Worm (Caenorhabditis elegans): ENCODE data around the gene str-113.

Gene str-113

ce11 chrV:3711544-3711943 lies 44.8 kb upstream of the str-113 start:
- no peak for TF ChIP-seq Y53G8AR.9 (GFP tag; conservative IDR thresholded peaks at IDR 0.05)
- TF ChIP-seq akir-1 (GFP tag; optimal IDR thresholded peaks at IDR 0.05) = peak; percentile 5

- peak; percentile 29; the same call in 1 of the 2 replicates for TF ChIP-seq nfyb-1 (GFP tag; IDR thresholded peaks at IDR 0.05)
Measured at ce11 chrV:3707560-3707959, 40.8 kb upstream of the str-113 start.

DNA sequence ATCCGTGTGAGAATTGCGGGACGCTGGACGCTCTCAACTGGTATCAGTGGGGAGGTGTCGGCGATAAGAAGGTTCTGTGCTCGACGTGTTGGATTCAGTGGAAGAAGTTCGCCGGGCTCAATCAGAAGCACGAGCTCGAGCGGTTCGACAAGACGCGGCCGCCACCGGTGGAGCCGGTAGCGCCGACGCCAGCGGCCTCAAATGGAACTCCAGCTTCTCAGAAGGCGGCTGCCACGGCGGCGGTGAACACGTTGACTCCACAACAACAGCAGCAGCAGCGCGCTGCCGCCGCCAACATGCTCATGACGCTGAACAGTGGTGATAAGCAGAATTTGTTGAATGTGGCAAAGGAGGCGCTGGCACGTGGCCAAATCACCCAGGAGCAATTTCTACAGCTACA lies 40.1 kb upstream of the str-113 start:
- TF ChIP-seq nhr-120 (GFP tag; IDR thresholded peaks at IDR 0.05) (no peak), C17E4.6 (GFP tag; IDR thresholded peaks at IDR 0.05) (no peak), Y95B8A.8 (GFP tag; IDR thresholded peaks at IDR 0.05) (no peak), cebp-2 (GFP tag; IDR thresholded peaks at IDR 0.05) (no peak), akir-1 (GFP tag; optimal IDR thresholded peaks at IDR 0.05) (peak; percentile 6), attf-6 (GFP tag; IDR thresholded peaks at IDR 0.05) (no peak), zfh-2 (GFP tag; conservative IDR thresholded peaks at IDR 0.05) (peak; percentile 75), fkh-3 (tag; optimal IDR thresholded peaks at IDR 0.05) (no peak), egrh-3 (GFP tag; IDR thresholded peaks at IDR 0.05) (peak; percentile 87; the same call in 1 of the 2 replicates), ets-4 (GFP tag; optimal IDR thresholded peaks at IDR 0.05) (no peak), nfyb-1 (GFP tag; IDR thresholded peaks at IDR 0.05) (no peak), hmg-1.2 (GFP tag; IDR thresholded peaks at IDR 0.05) (no peak), snpc-3.4 (tag; optimal IDR thresholded peaks at IDR 0.05) (no peak), nfya-1 (tag; optimal IDR thresholded peaks at IDR 0.05; ENCODE audit: borderline replicate concordance, insufficient read depth) (no peak), cebp-1 (GFP tag; IDR thresholded peaks at IDR 0.05) (no peak), cebp-1 (tag; optimal IDR thresholded peaks at IDR 0.05) (no peak), F57A8.1 (GFP tag; optimal IDR thresholded peaks at IDR 0.05) (no peak), sptf-2 (GFP tag; optimal IDR thresholded peaks at IDR 0.05) (no peak), F57C9.4 (tag; optimal IDR thresholded peaks at IDR 0.05) (no peak)

- TF ChIP-seq hrde-1 (tag; optimal IDR thresholded peaks at IDR 0.05; ENCODE audit: borderline replicate concordance) (no peak), mel-28 (tag; optimal IDR thresholded peaks at IDR 0.05; ENCODE audit: borderline replicate concordance) (no peak), egrh-3 (GFP tag; IDR thresholded peaks at IDR 0.05) (peak; percentile 64; the same call in 1 of the 2 replicates), repo-1 (tag; optimal IDR thresholded peaks at IDR 0.05) (no peak), nfyb-1 (GFP tag; IDR thresholded peaks at IDR 0.05) (0 out of 2 replicates have a peak, but pooled peaks have one; percentile 27), zfh-2 (GFP tag; conservative IDR thresholded peaks at IDR 0.05) (0 out of 2 replicates have a peak, but pooled peaks have one; percentile 10), Y67H2A.10 (GFP tag; conservative IDR thresholded peaks at IDR 0.05) (no peak)
Measured at ce11 chrV:3706167-3706566, 39.4 kb upstream of the str-113 start.

DNA sequence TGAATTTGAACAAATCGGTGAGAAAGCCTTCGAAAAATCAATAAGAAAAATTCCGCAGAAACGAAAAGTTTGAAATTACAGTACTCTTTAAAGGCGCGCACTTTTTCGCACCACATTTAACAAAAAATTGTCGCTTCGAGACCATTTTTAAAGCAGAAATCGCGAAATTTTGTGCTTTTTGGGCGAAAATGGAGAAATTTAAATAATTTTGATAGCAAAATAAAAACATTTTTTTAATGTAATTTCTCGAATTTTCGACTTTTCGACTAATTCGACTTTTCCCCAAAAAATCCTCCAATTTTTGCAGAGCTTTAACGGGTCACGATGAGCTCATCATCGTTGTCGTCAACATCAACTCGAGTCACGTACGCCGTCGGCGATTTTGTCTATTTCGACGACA lies 37.9 kb upstream of the str-113 start, which contains the start of gene lin-40:
Gene lin-40, plus strand, starts transcription at position 301 of the 400 bp plus-strand sequence.
- TF ChIP-seq C06A6.2 (GFP tag; conservative IDR thresholded peaks at IDR 0.05) (no peak), lsy-27 (tag; optimal IDR thresholded peaks at IDR 0.05; ENCODE audit: borderline replicate concordance, insufficient read depth) (no peak), nhr-120 (GFP tag; IDR thresholded peaks at IDR 0.05) (no peak), ztf-18 (tag; optimal IDR thresholded peaks at IDR 0.05) (no peak), snpc-3.4 (tag; optimal IDR thresholded peaks at IDR 0.05) (no peak), snpc-4 (GFP tag; optimal IDR thresholded peaks at IDR 0.05) (no peak), snpc-4 (tag; optimal IDR thresholded peaks at IDR 0.05) (no peak), ZK185.1 (tag; optimal IDR thresholded peaks at IDR 0.05; ENCODE audit: poor library complexity, severe bottlenecking) (no peak), ceh-100 (GFP tag; IDR thresholded peaks at IDR 0.05) (no peak), rcor-1 (GFP tag; IDR thresholded peaks at IDR 0.05) (no peak), ztf-22 (GFP tag; optimal IDR thresholded peaks at IDR 0.05) (no peak), hlh-26 (GFP tag; conservative IDR thresholded peaks at IDR 0.05) (no peak), lin-35 (GFP tag; optimal IDR thresholded peaks at IDR 0.05) (no peak)

All from whole organism, young adult.